Worm (Caenorhabditis elegans) whole organism, L3 larva: ENCODE measurements around the gene nep-3.

Source experiments
- R02D3.7 ChIP-seq: fragments of 150-350 bp; optimal IDR thresholded peaks from 2 replicates; lab custom pipeline; 2014; ENCODE audit warnings: missing biosample characterization, missing genetic modification characterization
- ZK546.5 ChIP-seq: sonication (generic microtip); optimal IDR thresholded peaks from 2 replicates; lab custom pipeline; 2017; ENCODE audit warnings: missing biosample characterization, missing genetic modification characterization
- aly-2 ChIP-seq: fragments of 150-350 bp; optimal IDR thresholded peaks from 2 replicates; lab custom pipeline; 2014; ENCODE audit warnings: missing biosample characterization, missing genetic modification characterization
- ama-1 ChIP-seq: fragments of 150-350 bp; optimal IDR thresholded peaks from 2 replicates; lab custom pipeline; 2018
- ceh-16 ChIP-seq: sonication (generic microtip); optimal IDR thresholded peaks from 2 replicates; lab custom pipeline; 2017; ENCODE audit warnings: missing biosample characterization, missing genetic modification characterization
- ceh-28 ChIP-seq: fragments of 150-350 bp; optimal IDR thresholded peaks from 2 replicates; lab custom pipeline; 2014; ENCODE audit warnings: missing biosample characterization, missing genetic modification reagents, missing genetic modification characterization
- ceh-9 ChIP-seq: sonication (generic microtip); optimal IDR thresholded peaks from 2 replicates; lab custom pipeline; 2018; ENCODE audit warnings: missing biosample characterization, missing genetic modification characterization
- daf-12 ChIP-seq: fragments of 150-350 bp; optimal IDR thresholded peaks from 2 replicates; lab custom pipeline; 2014; ENCODE audit warnings: missing biosample characterization, missing genetic modification reagents, missing genetic modification characterization
- egl-27 ChIP-seq: sonication (generic microtip); optimal IDR thresholded peaks from 4 replicates; lab custom pipeline; 2017; ENCODE audit warnings: missing biosample characterization, missing genetic modification reagents, missing genetic modification characterization
- egl-5 ChIP-seq: fragments of 150-350 bp; optimal IDR thresholded peaks from 2 replicates; lab custom pipeline; 2017; ENCODE audit warnings: missing biosample characterization, missing genetic modification reagents, missing genetic modification characterization, inconsistent platforms
- elt-1 ChIP-seq: fragments of 150-350 bp; optimal IDR thresholded peaks from 2 replicates; lab custom pipeline; 2014; ENCODE audit warnings: missing biosample characterization, missing genetic modification characterization
- elt-2 ChIP-seq: sonication (generic microtip); optimal IDR thresholded peaks from 2 replicates; lab custom pipeline; 2016; ENCODE audit warnings: missing genetic modification reagents, mild to moderate bottlenecking, missing genetic modification characterization, missing compliant biosample characterization
- elt-3 ChIP-seq, 3 experiments: fragments of 150-350 bp in 1 of 3; sonication (generic microtip) in 2 of 3; optimal IDR thresholded peaks; 2 replicates in 2 of 3; 4 replicates in 1 of 3; lab custom pipeline; 2014 to 2017; ENCODE audit warnings: missing biosample characterization in 3 of 3, missing genetic modification characterization in 3 of 3
- eor-1 ChIP-seq, 2 experiments: fragments of 150-350 bp; optimal IDR thresholded peaks; 2 replicates each; lab custom pipeline; 2014 to 2018; ENCODE audit warnings: missing biosample characterization in 2 of 2, missing genetic modification characterization in 2 of 2
- fkh-10 ChIP-seq: sonication (generic microtip); optimal IDR thresholded peaks from 2 replicates; lab custom pipeline; 2017; ENCODE audit warnings: missing biosample characterization, missing genetic modification reagents, missing genetic modification characterization
- fkh-2 ChIP-seq: fragments of 150-350 bp; optimal IDR thresholded peaks from 2 replicates; lab custom pipeline; 2014; ENCODE audit warnings: missing biosample characterization, missing genetic modification reagents, missing genetic modification characterization
- fos-1 ChIP-seq: fragments of 150-350 bp; optimal IDR thresholded peaks from 2 replicates; lab custom pipeline; 2014; ENCODE audit warnings: missing biosample characterization, missing genetic modification characterization
- hmg-11 ChIP-seq: sonication (generic microtip); optimal IDR thresholded peaks from 2 replicates; lab custom pipeline; 2016; ENCODE audit warnings: missing genetic modification characterization, missing compliant biosample characterization
- jun-1 ChIP-seq: fragments of 150-350 bp; optimal IDR thresholded peaks from 2 replicates; lab custom pipeline; 2014; ENCODE audit warnings: missing biosample characterization, missing genetic modification reagents, missing genetic modification characterization
- lsy-12 ChIP-seq: sonication (generic microtip); optimal IDR thresholded peaks from 2 replicates; lab custom pipeline; 2016; ENCODE audit warnings: mild to moderate bottlenecking, missing genetic modification characterization, missing compliant biosample characterization
- mml-1 ChIP-seq: fragments of 150-350 bp; sonication (generic microtip); optimal IDR thresholded peaks from 3 replicates; lab custom pipeline; 2014; ENCODE audit warnings: missing biosample characterization, missing genetic modification characterization
- nhr-11 ChIP-seq: fragments of 150-350 bp; optimal IDR thresholded peaks from 2 replicates; lab custom pipeline; 2014; ENCODE audit warnings: missing biosample characterization, missing genetic modification characterization
- nhr-23 ChIP-seq: fragments of 150-350 bp; optimal IDR thresholded peaks from 2 replicates; lab custom pipeline; 2014; ENCODE audit warnings: missing biosample characterization, missing genetic modification reagents, missing genetic modification characterization
- nhr-237 ChIP-seq: fragments of 150-350 bp; optimal IDR thresholded peaks from 2 replicates; lab custom pipeline; 2014; ENCODE audit warnings: missing biosample characterization, missing genetic modification characterization
- nhr-25 ChIP-seq: sonication (generic microtip); optimal IDR thresholded peaks from 2 replicates; lab custom pipeline; 2017; ENCODE audit warnings: missing biosample characterization, missing genetic modification characterization
- nhr-28 ChIP-seq: fragments of 150-350 bp; optimal IDR thresholded peaks from 2 replicates; lab custom pipeline; 2014; ENCODE audit warnings: missing biosample characterization, missing genetic modification characterization
- nhr-67 ChIP-seq: fragments of 150-350 bp; optimal IDR thresholded peaks from 2 replicates; lab custom pipeline; 2014; ENCODE audit warnings: missing biosample characterization, missing genetic modification characterization
- nhr-76 ChIP-seq: fragments of 150-350 bp; sonication (generic microtip); optimal IDR thresholded peaks from 5 replicates; lab custom pipeline; 2014; ENCODE audit warnings: missing biosample characterization, missing genetic modification characterization
- nhr-77 ChIP-seq: fragments of 150-350 bp; optimal IDR thresholded peaks from 2 replicates; lab custom pipeline; 2014; ENCODE audit warnings: missing biosample characterization, missing genetic modification characterization
- pha-4 ChIP-seq: fragments of 150-350 bp; optimal IDR thresholded peaks from 2 replicates; lab custom pipeline; 2014; ENCODE audit warnings: missing biosample characterization, missing genetic modification reagents, missing genetic modification characterization
- pqm-1 ChIP-seq: fragments of 150-350 bp; optimal IDR thresholded peaks from 2 replicates; lab custom pipeline; 2017; ENCODE audit warnings: missing biosample characterization, missing genetic modification characterization, inconsistent platforms
- sea-2 ChIP-seq: fragments of 150-350 bp; sonication (generic microtip); optimal IDR thresholded peaks from 4 replicates; lab custom pipeline; 2014; ENCODE audit warnings: missing biosample characterization, missing genetic modification reagents, missing genetic modification characterization
- skn-1 ChIP-seq: fragments of 150-350 bp; optimal IDR thresholded peaks from 2 replicates; lab custom pipeline; 2014; ENCODE audit warnings: missing biosample characterization, missing genetic modification characterization
- snpc-4 ChIP-seq: fragments of 150-350 bp; optimal IDR thresholded peaks from 2 replicates; lab custom pipeline; 2014; ENCODE audit warnings: missing biosample characterization, missing genetic modification characterization
- tbx-2 ChIP-seq: sonication (generic microtip); optimal IDR thresholded peaks from 2 replicates; lab custom pipeline; 2016; ENCODE audit warnings: mild to moderate bottlenecking, missing genetic modification characterization, missing compliant biosample characterization
- unc-39 ChIP-seq: sonication (generic microtip); optimal IDR thresholded peaks from 4 replicates; lab custom pipeline; 2017; ENCODE audit warnings: missing biosample characterization, missing genetic modification characterization
- zag-1 ChIP-seq: fragments of 150-350 bp; optimal IDR thresholded peaks from 2 replicates; lab custom pipeline; 2014; ENCODE audit warnings: missing biosample characterization, missing genetic modification characterization
- ztf-11 ChIP-seq: fragments of 150-350 bp; optimal IDR thresholded peaks from 2 replicates; lab custom pipeline; 2014; ENCODE audit warnings: missing biosample characterization, missing genetic modification characterization
- ztf-4 ChIP-seq: fragments of 150-350 bp; optimal IDR thresholded peaks from 2 replicates; lab custom pipeline; 2014; ENCODE audit warnings: missing biosample characterization, missing genetic modification characterization

nep-3 gene

DNA sequence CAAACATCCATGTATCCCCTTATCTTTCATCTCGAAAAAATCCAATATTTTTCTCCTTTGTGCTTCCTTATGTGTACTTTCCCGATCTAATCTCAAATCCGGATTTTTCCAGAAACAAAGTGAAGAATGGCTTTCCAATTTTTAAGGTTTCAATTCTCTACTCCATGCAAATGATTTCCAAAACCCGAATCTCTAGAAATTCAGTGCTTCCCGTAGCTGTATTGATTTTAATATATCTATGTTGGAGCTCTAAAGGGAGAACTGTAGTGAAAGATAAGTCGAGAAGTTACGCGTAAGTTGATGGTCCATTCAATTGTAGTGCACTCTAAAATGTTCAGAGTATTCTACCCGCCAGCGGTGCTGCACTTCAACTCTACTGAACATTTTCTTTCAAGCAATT, 37.5 kb downstream of the nep-3 start, which contains the start of gene C17A2.4:
Gene C17A2.4, plus strand, starts transcription at position 301 of the 400 bp plus-strand sequence.
- no peak for TF ChIP-seq ama-1 (lab: Kevin White, UChicago)
- TF ChIP-seq nhr-76: no peak
- TF ChIP-seq sea-2 (GFP tag; lab: Kevin White, UChicago): no peak
- TF ChIP-seq nhr-77 (tag; lab: Kevin White, UChicago): no peak
- no peak for TF ChIP-seq daf-12
- no peak for TF ChIP-seq ceh-28 (tag; lab: Kevin White, UChicago)
- TF ChIP-seq elt-1 (tag; lab: Kevin White, UChicago): no peak
- no peak for TF ChIP-seq nhr-11 (tag; lab: Kevin White, UChicago)
- TF ChIP-seq fos-1: no peak
- TF ChIP-seq nhr-28: no peak
- TF ChIP-seq, all 47 proteins: peak for 0

DNA sequence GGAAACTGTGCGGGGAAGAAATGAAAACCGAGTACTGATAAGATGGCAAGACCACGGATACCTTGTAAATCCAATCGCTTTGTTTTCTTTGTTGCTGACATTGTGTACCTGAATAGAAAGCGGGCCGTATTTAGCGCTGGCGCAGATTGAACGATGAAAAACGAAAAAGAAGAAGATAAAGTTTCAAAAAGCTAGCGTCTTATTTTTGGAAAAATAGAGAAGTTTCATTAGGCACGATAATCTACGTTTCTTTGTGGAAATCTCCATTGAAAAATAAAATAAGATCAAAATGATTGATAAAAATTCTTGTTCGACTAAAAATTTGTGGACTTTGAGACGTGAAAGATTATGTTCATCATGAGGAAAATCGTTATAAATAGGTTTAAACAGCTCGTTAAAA, 41.1 kb downstream of the nep-3 start, which contains the start of gene oac-4:
Gene oac-4, minus strand, starts transcription at position 101 of the 400 bp plus-strand sequence.
- TF ChIP-seq egl-5 (no peak), tbx-2 (no peak), zag-1 (tag; lab: Kevin White, UChicago) (no peak), mml-1 (tag; lab: Kevin White, UChicago) (no peak), pqm-1 (no peak), fos-1 (no peak), ceh-9 (no peak), nhr-76 (no peak), snpc-4 (tag; lab: Kevin White, UChicago) (no peak), hmg-11 (tag; lab: Kevin White, UChicago) (no peak), elt-2 (tag; lab: Kevin White, UChicago) (no peak), nhr-237 (tag; lab: Kevin White, UChicago) (no peak), nhr-25 (tag; lab: Kevin White, UChicago) (no peak), ceh-16 (tag; lab: Kevin White, UChicago) (no peak), egl-27 (tag; lab: Kevin White, UChicago) (no peak), R02D3.7 (tag; lab: Kevin White, UChicago) (no peak), ztf-11 (tag; lab: Kevin White, UChicago) (no peak), unc-39 (tag; lab: Kevin White, UChicago) (no peak)

DNA sequence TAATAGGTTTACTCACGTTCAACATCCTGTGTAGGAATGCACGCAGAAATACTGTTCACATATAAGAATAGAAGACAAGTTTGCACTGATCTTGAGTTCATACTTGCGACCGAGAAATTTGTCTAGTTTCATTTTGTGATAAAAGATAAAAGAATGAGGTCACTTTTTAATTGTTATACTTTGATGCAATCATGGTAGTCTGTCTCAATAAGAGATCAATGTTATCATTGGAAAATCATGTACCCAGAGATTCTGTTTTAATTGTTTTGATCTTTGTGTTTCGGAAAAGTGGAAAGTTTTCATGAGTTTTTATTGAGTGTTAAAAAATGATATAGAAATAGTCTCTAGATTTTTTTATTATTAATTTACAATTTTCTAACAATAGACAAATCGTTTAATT, 44.6 kb downstream of the nep-3 start, which contains the start of gene F54D10.9:
Gene F54D10.9, minus strand, starts transcription at position 101 of the 400 bp plus-strand sequence.
- TF ChIP-seq ceh-28 (tag; lab: Kevin White, UChicago) (no peak), nhr-23 (tag; lab: Kevin White, UChicago) (no peak), lsy-12 (no peak), nhr-77 (tag; lab: Kevin White, UChicago) (no peak), eor-1 (tag; optimal IDR thresholded peaks at IDR 0.05; lab: Kevin White, UChicago) (no peak), pha-4 (tag; lab: Kevin White, UChicago) (no peak), fkh-2 (tag; lab: Kevin White, UChicago) (no peak), nhr-237 (tag; lab: Kevin White, UChicago) (no peak), elt-3 (tag; optimal IDR thresholded peaks at IDR 0.05; lab: Kevin White, UChicago) (no peak), nhr-76 (no peak), fkh-10 (GFP tag; lab: Kevin White, UChicago) (no peak), fos-1 (no peak), nhr-28 (no peak), jun-1 (tag; lab: Kevin White, UChicago) (no peak), pqm-1 (no peak), ztf-11 (tag; lab: Kevin White, UChicago) (no peak), nhr-67 (tag; lab: Kevin White, UChicago) (no peak), zag-1 (tag; lab: Kevin White, UChicago) (no peak), ZK546.5 (no peak), skn-1 (tag; lab: Kevin White, UChicago) (no peak)

DNA sequence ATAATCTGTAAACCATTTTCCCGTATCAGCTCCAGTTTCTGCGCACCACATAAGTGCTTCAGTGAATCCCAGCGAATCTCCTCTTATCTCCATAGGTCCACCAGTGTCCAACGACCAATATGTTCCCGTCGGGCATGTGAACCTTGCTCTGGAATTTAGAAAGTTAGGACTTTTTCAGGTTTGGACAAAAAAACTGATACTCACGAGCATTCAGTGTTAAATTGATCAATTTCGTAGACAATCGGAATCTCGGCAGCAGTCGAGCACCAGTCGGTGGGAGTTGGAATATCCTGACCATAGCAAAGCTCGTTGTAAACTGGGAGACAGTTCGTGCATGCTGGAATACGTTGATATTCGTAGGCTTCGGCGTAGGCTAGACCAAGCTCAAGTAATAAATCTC, 47.4 kb downstream of the nep-3 start:
- TF ChIP-seq pqm-1 (no peak), daf-12 (no peak), elt-3 (tag; optimal IDR thresholded peaks at IDR 0.05; lab: Kevin White, UChicago) (no peak), ztf-4 (tag; lab: Kevin White, UChicago) (no peak), aly-2 (tag; lab: Kevin White, UChicago) (no peak), nhr-23 (tag; lab: Kevin White, UChicago) (no peak), snpc-4 (tag; lab: Kevin White, UChicago) (no peak), egl-27 (tag; lab: Kevin White, UChicago) (no peak)
